Worm (Caenorhabditis elegans): ENCODE measurements around the gene Y57G7A.3.

DNA sequence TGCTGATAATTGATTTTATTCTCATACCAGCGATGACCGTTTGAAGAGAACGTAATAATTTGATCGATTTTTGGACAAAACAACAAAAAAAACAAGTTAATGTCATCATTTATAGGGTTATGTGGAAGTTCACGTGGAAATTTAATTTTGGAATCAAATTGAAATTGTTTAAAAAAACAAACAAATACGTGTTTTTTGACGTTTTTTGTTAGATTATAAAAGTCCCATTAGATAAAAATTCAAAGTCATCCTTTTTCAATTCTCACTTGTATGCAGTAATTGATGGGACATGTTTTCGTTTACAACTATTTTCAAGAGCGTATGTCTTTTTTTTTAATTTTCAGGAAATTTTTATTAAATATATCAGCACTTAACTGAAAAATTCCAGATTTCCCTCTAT is at the start of gene Y57G7A.3, which contains the start of gene Y57G7A.6:
- TF ChIP-seq ztf-6 (GFP tag; IDR thresholded peaks at IDR 0.05) (no peak), sptf-2 (GFP tag; optimal IDR thresholded peaks at IDR 0.05) (no peak), him-1 (tag; optimal IDR thresholded peaks at IDR 0.05) (no peak), nhr-120 (GFP tag; IDR thresholded peaks at IDR 0.05) (no peak), nhr-80 (tag; optimal IDR thresholded peaks at IDR 0.05) (no peak), unc-62 (GFP tag; optimal IDR thresholded peaks at IDR 0.05) (no peak), lin-54 (GFP tag; optimal IDR thresholded peaks at IDR 0.05) (no peak), bed-2 (GFP tag; IDR thresholded peaks at IDR 0.05) (no peak), dpl-1 (GFP tag; optimal IDR thresholded peaks at IDR 0.05) (no peak), hmg-1.2 (GFP tag; IDR thresholded peaks at IDR 0.05) (no peak), ceh-79 (tag; optimal IDR thresholded peaks at IDR 0.05) (no peak)
